Fruit fly (Drosophila melanogaster): ENCODE measurements around the gene CG5011.

DNA sequence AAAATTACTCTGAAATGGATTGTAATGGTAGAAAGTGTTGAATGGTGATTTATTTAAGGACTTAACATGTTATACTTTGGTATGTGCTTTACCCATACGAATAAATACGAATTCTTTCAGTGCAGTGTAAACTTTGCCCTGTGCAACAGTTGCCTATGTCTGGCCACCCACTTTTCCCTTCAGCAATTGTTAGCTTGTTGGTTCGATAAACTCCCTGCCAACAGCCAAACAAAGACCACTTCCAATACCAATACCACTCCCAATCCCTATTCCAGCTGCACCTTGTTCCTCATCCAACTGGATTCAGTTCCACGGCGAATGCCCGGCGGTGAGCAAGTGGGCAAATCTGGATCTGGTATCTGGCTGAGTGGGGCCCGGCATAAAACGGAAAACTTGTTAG is 3.4 kb downstream of the CG5011 start, which contains the start of gene CG14342:
- TF ChIP-seq ey (GFP tag; optimal IDR thresholded peaks at IDR 0.05) (no peak), Hnf4 (GFP tag; optimal IDR thresholded peaks at IDR 0.05) (no peak), pan (optimal IDR thresholded peaks at IDR 0.05) (no peak)
